Fruit fly (Drosophila melanogaster) S2 (cell line): ENCODE results near the gene CG8064.

ENCODE experiments used
- CG8478 ChIP-seq: fragments of >200 bp; optimal IDR thresholded peaks from 2 replicates; lab custom pipeline; 2018
- CTCF ChIP-seq, 2 experiments: fragments of >200 bp; optimal IDR thresholded peaks; 2 replicates each; lab custom pipeline; 2018

- TF ChIP-seq CG8478 (lab: Kevin White, UChicago) (no peak), CTCF (optimal IDR thresholded peaks at IDR 0.05; lab: Kevin White, UChicago) (no peak)
These were observed 14.2 kb downstream of the CG8064 start for dm6 chr3R:18297444-18298297.
